Worm (Caenorhabditis elegans) whole organism, L2 larva: ENCODE results near the gene C02B8.1.
A peak's percentile ranks its signal among the peaks of the same experiment; 100 is the strongest.

Source experiments
- ceh-16 ChIP-seq: fragments of 150-350 bp; optimal IDR thresholded peaks from 2 replicates; lab custom pipeline; 2014; ENCODE audit warnings: missing biosample characterization, missing genetic modification characterization
- crh-2 ChIP-seq: sonication (generic microtip); optimal IDR thresholded peaks from 2 replicates; lab custom pipeline; 2017; ENCODE audit warnings: missing biosample characterization, missing genetic modification characterization
- egl-27 ChIP-seq: sonication (generic microtip); optimal IDR thresholded peaks from 3 replicates; lab custom pipeline; 2017; ENCODE audit warnings: missing biosample characterization, missing genetic modification reagents, missing genetic modification characterization
- elt-3 ChIP-seq: sonication (generic microtip); optimal IDR thresholded peaks from 2 replicates; lab custom pipeline; 2017; ENCODE audit warnings: missing biosample characterization, missing genetic modification characterization
- lin-11 ChIP-seq: fragments of 150-350 bp; sonication (generic microtip); optimal IDR thresholded peaks from 2 replicates; lab custom pipeline; 2014; ENCODE audit warnings: missing biosample characterization, missing genetic modification characterization, inconsistent platforms, mixed read lengths
- lin-13 ChIP-seq: fragments of 150-350 bp; optimal IDR thresholded peaks from 2 replicates; lab custom pipeline; 2014; ENCODE audit warnings: missing biosample characterization, missing genetic modification reagents, missing genetic modification characterization
- nhr-10 ChIP-seq: sonication (generic microtip); optimal IDR thresholded peaks from 2 replicates; lab custom pipeline; 2017; ENCODE audit warnings: missing biosample characterization, missing genetic modification characterization
- nhr-237 ChIP-seq: fragments of 150-350 bp; optimal IDR thresholded peaks from 2 replicates; lab custom pipeline; 2014; ENCODE audit warnings: missing biosample characterization, missing genetic modification characterization
- nhr-25 ChIP-seq: fragments of 150-350 bp; sonication (generic microtip); optimal IDR thresholded peaks from 3 replicates; lab custom pipeline; 2014; ENCODE audit warnings: missing biosample characterization, missing genetic modification characterization
- snpc-4 ChIP-seq: fragments of 150-350 bp; optimal IDR thresholded peaks from 2 replicates; lab custom pipeline; 2014; ENCODE audit warnings: missing biosample characterization, missing genetic modification characterization
- unc-39 ChIP-seq: fragments of 150-350 bp; optimal IDR thresholded peaks from 2 replicates; lab custom pipeline; 2014; ENCODE audit warnings: missing biosample characterization, missing genetic modification characterization
- unc-62 ChIP-seq: fragments of 150-350 bp; optimal IDR thresholded peaks from 2 replicates; lab custom pipeline; 2014; ENCODE audit warnings: missing biosample characterization, missing genetic modification reagents, missing genetic modification characterization

DNA sequence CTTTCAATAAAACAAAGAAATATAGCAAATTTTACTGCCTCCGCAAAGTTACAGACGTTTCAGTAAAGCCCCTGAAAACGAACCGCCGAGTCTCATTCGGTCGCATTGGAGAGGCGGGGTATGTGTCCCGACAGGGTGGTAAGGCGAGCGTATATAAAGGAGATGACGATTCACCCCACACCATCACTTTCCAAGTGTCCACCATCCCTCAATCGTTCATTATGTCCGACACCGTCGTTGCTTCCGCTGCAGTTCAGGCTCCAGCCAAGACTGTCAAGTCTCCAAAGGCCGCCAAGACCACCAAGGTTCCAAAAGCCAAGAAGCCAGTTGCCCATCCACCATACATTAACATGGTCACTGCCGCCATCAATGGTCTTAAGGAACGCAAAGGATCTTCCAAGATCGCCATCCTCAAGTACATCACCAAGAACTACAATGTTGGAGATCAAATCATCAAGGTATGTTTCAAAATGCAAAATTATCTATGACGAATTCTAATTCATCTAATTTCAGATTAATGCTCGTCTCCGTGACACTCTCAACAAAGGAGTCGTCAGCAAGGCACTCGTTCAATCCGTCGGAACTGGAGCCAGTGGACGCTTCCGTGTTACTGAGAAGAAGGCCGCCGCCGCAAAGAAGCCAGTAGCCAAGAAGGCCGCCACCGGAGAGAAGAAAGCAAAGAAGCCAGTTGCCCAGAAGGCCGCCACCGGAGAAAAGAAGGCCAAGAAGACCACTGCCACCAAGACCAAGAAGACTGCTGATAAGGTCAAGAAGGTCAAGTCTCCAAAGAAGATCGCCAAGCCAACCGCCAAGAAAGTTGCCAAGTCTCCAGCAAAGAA is 11.7 kb downstream of the C02B8.1 start, which contains the start of gene hil-3:
- TF ChIP-seq nhr-237 (tag; lab: Kevin White, UChicago) (no peak), lin-11 (tag; lab: Kevin White, UChicago) (no peak), unc-39 (no peak), lin-13 (GFP tag; lab: Kevin White, UChicago) (peak; percentile 11), unc-62 (GFP tag; lab: Kevin White, UChicago) (no peak), snpc-4 (no peak), nhr-25 (tag; lab: Kevin White, UChicago) (peak; percentile 56), ceh-16 (tag; lab: Kevin White, UChicago) (peak; percentile 22), crh-2 (tag; lab: Kevin White, UChicago) (no peak), nhr-10 (no peak), egl-27 (tag; lab: Kevin White, UChicago) (no peak), elt-3 (tag; lab: Kevin White, UChicago) (no peak)
